Fruit fly (Drosophila melanogaster) whole organism, embryonic: ENCODE results near the gene ClpP.

Experiments
- Awh ChIP-seq: fragments of 200-800 bp; sonication (Bioruptor generic); IDR thresholded peaks from 2 replicates; pipeline ENCODE4, ENCODE4 v1.3.6; 2022; ENCODE audit warnings: missing biosample characterization, missing genetic modification characterization
- CG10979 ChIP-seq: fragments of 200-800 bp; sonication (Bioruptor generic); optimal IDR thresholded peaks from 2 replicates; lab custom pipeline; 2018; ENCODE audit warnings: missing biosample characterization, mild to moderate bottlenecking, missing genetic modification characterization, moderate library complexity
- CG12071 ChIP-seq: fragments of 200-800 bp; sonication (Bioruptor generic); optimal IDR thresholded peaks from 3 replicates; lab custom pipeline; 2018; ENCODE audit warnings: missing biosample characterization, mild to moderate bottlenecking, missing genetic modification characterization
- CG12769 ChIP-seq: fragments of 200-800 bp; sonication (Bioruptor generic); optimal IDR thresholded peaks from 2 replicates; lab custom pipeline; 2019; ENCODE audit warnings: missing biosample characterization, mild to moderate bottlenecking, missing genetic modification characterization, moderate library complexity
- CG13123 ChIP-seq: fragments of 200-800 bp; sonication (Bioruptor generic); optimal IDR thresholded peaks from 2 replicates; lab custom pipeline; 2016; ENCODE audit warnings: missing biosample characterization, missing genetic modification characterization
- CG1603 ChIP-seq: fragments of 200-800 bp; sonication (Bioruptor generic); optimal IDR thresholded peaks from 2 replicates; lab custom pipeline; 2019; ENCODE audit warnings: missing biosample characterization, mild to moderate bottlenecking, missing genetic modification characterization, moderate library complexity
- CG16779 ChIP-seq: fragments of 200-800 bp; sonication (Bioruptor generic); IDR thresholded peaks from 2 replicates; pipeline ENCODE4 v1.3.6; 2022; ENCODE audit warnings: missing biosample characterization, missing genetic modification characterization
- CG17385 ChIP-seq: fragments of 200-800 bp; sonication (Bioruptor generic); optimal IDR thresholded peaks from 3 replicates; lab custom pipeline; 2018; ENCODE audit warnings: missing biosample characterization, mild to moderate bottlenecking, missing genetic modification characterization
- CG18011 ChIP-seq: fragments of 200-800 bp; sonication (Bioruptor generic); optimal IDR thresholded peaks from 2 replicates; lab custom pipeline; 2017; ENCODE audit warnings: missing biosample characterization, missing genetic modification characterization, mild to moderate bottlenecking, moderate library complexity, missing genotype
- CG18764 ChIP-seq: fragments of 200-800 bp; sonication (Bioruptor generic); optimal IDR thresholded peaks from 3 replicates; lab custom pipeline; 2016; ENCODE audit warnings: missing biosample characterization, missing genetic modification characterization
- CG2889 ChIP-seq: fragments of 200-800 bp; sonication (Bioruptor generic); IDR thresholded peaks from 3 replicates; pipeline ENCODE4 v1.3.6; 2022; ENCODE audit warnings: missing biosample characterization, missing genetic modification characterization
- CG3847 ChIP-seq: fragments of 200-800 bp; sonication (Bioruptor generic); IDR thresholded peaks from 2 replicates; pipeline ENCODE4 v1.3.6; 2022; ENCODE audit warnings: missing biosample characterization, missing genetic modification characterization
- CG42726 ChIP-seq: fragments of 200-800 bp; sonication (Bioruptor generic); IDR thresholded peaks from 2 replicates; pipeline ENCODE4 v1.3.6; 2022; ENCODE audit warnings: missing biosample characterization, missing genetic modification characterization; ENCODE audit not compliant: partially characterized antibody
- CG4282 ChIP-seq: fragments of 200-800 bp; sonication (Bioruptor generic); optimal IDR thresholded peaks from 2 replicates; lab custom pipeline; 2016; ENCODE audit warnings: missing biosample characterization, missing genetic modification characterization
- CG4328 ChIP-seq: fragments of 200-800 bp; sonication (Bioruptor generic); optimal IDR thresholded peaks from 3 replicates; lab custom pipeline; 2017; ENCODE audit warnings: missing biosample characterization, missing genetic modification reagents, missing genetic modification characterization
- CG43689 ChIP-seq: fragments of 200-800 bp; sonication (Bioruptor generic); IDR thresholded peaks from 2 replicates; pipeline ENCODE4 v1.3.6; 2022; ENCODE audit warnings: missing biosample characterization, missing genetic modification characterization
- CG4404 ChIP-seq: fragments of 200-800 bp; sonication (Bioruptor generic); IDR thresholded peaks from 2 replicates; pipeline ENCODE4 v1.3.6; 2022; ENCODE audit warnings: missing biosample characterization, missing genetic modification characterization
- CG4820 ChIP-seq: fragments of 200-800 bp; sonication (Bioruptor generic); optimal IDR thresholded peaks from 3 replicates; lab custom pipeline; 2016; ENCODE audit warnings: missing biosample characterization, missing genetic modification characterization
- CG5180 ChIP-seq: fragments of 200-800 bp; sonication (Bioruptor generic); optimal IDR thresholded peaks from 3 replicates; lab custom pipeline; 2017; ENCODE audit warnings: missing biosample characterization, missing genetic modification characterization, mild to moderate bottlenecking, moderate library complexity, missing genetic modification reagents
- CG5953 ChIP-seq: fragments of 200-800 bp; sonication (Bioruptor generic); IDR thresholded peaks from 2 replicates; pipeline ENCODE4 v1.3.6; 2022; ENCODE audit warnings: missing biosample characterization, missing genetic modification characterization
- CG6683 ChIP-seq: fragments of 200-800 bp; sonication (Bioruptor generic); optimal IDR thresholded peaks from 2 replicates; lab custom pipeline; 2017; ENCODE audit warnings: missing biosample characterization, mild to moderate bottlenecking, missing genetic modification characterization, missing genetic modification reagents
- CG8478 ChIP-seq: fragments of >200 bp; optimal IDR thresholded peaks from 2 replicates; lab custom pipeline; 2018
- Dfd ChIP-seq, 2 experiments: fragments of >200 bp; optimal IDR thresholded peaks; 2 replicates each; lab custom pipeline; 2017; ENCODE audit warnings: missing biosample characterization in 2 of 2, missing genetic modification characterization in 2 of 2
- E2f2 ChIP-seq: fragments of 200-800 bp; sonication (Bioruptor generic); IDR thresholded peaks from 2 replicates; pipeline ENCODE4 v1.3.6; 2022; ENCODE audit warnings: missing biosample characterization, missing genetic modification characterization
- GATAe ChIP-seq: fragments of 200-800 bp; sonication (Bioruptor generic); conservative IDR thresholded peaks from 2 replicates; pipeline ENCODE4 v1.3.6; 2022; ENCODE audit warnings: missing biosample characterization, missing genetic modification characterization
- Hey ChIP-seq: fragments of 200-800 bp; sonication (Bioruptor generic); optimal IDR thresholded peaks from 3 replicates; lab custom pipeline; 2018; ENCODE audit warnings: missing biosample characterization, mild to moderate bottlenecking, missing genetic modification characterization
- HmgZ ChIP-seq: fragments of 200-800 bp; sonication (Bioruptor generic); optimal IDR thresholded peaks from 2 replicates; lab custom pipeline; 2018; ENCODE audit warnings: missing biosample characterization, mild to moderate bottlenecking, missing genetic modification characterization
- Hmr ChIP-seq: fragments of 200-800 bp; sonication (Bioruptor generic); optimal IDR thresholded peaks from 3 replicates; lab custom pipeline; 2017; ENCODE audit warnings: mild to moderate bottlenecking, missing biosample characterization, missing genetic modification reagents, missing genetic modification characterization
- NFAT ChIP-seq: fragments of 200-800 bp; sonication (Bioruptor generic); IDR thresholded peaks from 2 replicates; pipeline ENCODE4 v1.3.6; 2022; ENCODE audit warnings: missing biosample characterization, missing genetic modification characterization
- Pdp1 ChIP-seq, 2 experiments: fragments of 200-800 bp; sonication (Bioruptor generic); optimal IDR thresholded peaks; 3 replicates each; lab custom pipeline; 2016; ENCODE audit warnings: missing biosample characterization in 2 of 2, missing genetic modification characterization in 2 of 2, mild to moderate bottlenecking in 1 of 2, moderate library complexity in 1 of 2
- Sox100B ChIP-seq: fragments of 200-800 bp; sonication (Bioruptor generic); optimal IDR thresholded peaks from 3 replicates; lab custom pipeline; 2018; ENCODE audit warnings: missing biosample characterization, mild to moderate bottlenecking, missing genetic modification characterization
- al ChIP-seq: fragments of 200-800 bp; sonication (Bioruptor generic); IDR thresholded peaks from 2 replicates; pipeline ENCODE4 v1.3.6; 2022; ENCODE audit warnings: missing biosample characterization, missing genetic modification characterization
- aop ChIP-seq: fragments of 200-800 bp; sonication (Bioruptor generic); IDR thresholded peaks from 2 replicates; pipeline ENCODE4 v1.3.6; 2022; ENCODE audit warnings: missing biosample characterization, missing genetic modification characterization
- ase ChIP-seq: fragments of 200-800 bp; sonication (Bioruptor generic); IDR thresholded peaks from 3 replicates; pipeline ENCODE4 v1.3.6; 2022; ENCODE audit warnings: missing biosample characterization, missing genetic modification characterization
- chm ChIP-seq: fragments of 200-800 bp; sonication (Bioruptor generic); IDR thresholded peaks from 2 replicates; pipeline ENCODE4 v1.3.6; 2022; ENCODE audit warnings: missing biosample characterization, missing genetic modification characterization
- disco-r ChIP-seq: fragments of 200-800 bp; sonication (Bioruptor generic); optimal IDR thresholded peaks from 2 replicates; lab custom pipeline; 2016; ENCODE audit warnings: missing biosample characterization, missing genetic modification characterization
- fd96Cb ChIP-seq: fragments of 200-800 bp; sonication (Bioruptor generic); optimal IDR thresholded peaks from 2 replicates; lab custom pipeline; 2018; ENCODE audit warnings: missing biosample characterization, mild to moderate bottlenecking, missing genetic modification characterization, moderate library complexity
- grau ChIP-seq: fragments of 200-800 bp; optimal IDR thresholded peaks from 3 replicates; lab custom pipeline; 2019; ENCODE audit warnings: missing biosample characterization, mild to moderate bottlenecking, missing genetic modification characterization, moderate library complexity
- kah ChIP-seq: fragments of 200-800 bp; sonication (Bioruptor generic); optimal IDR thresholded peaks from 2 replicates; lab custom pipeline; 2018; ENCODE audit warnings: missing biosample characterization, mild to moderate bottlenecking, missing genetic modification characterization
- lbe ChIP-seq: fragments of 200-800 bp; sonication (Bioruptor generic); optimal IDR thresholded peaks from 2 replicates; lab custom pipeline; 2016; ENCODE audit warnings: missing biosample characterization, mild to moderate bottlenecking, missing genetic modification characterization
- lov ChIP-seq, 2 experiments: fragments of 200-800 bp in 1 of 2; fragments of >200 bp in 1 of 2; sonication (Bioruptor generic) in 1 of 2; IDR thresholded peaks in 1 of 2; optimal IDR thresholded peaks in 1 of 2; 2 replicates in 1 of 2; 3 replicates in 1 of 2; pipeline versions ENCODE4 v1.3.6 to Lab custom; 2017 to 2022; ENCODE audit warnings: missing biosample characterization in 1 of 2, missing genetic modification characterization in 1 of 2
- nmo ChIP-seq: fragments of 200-800 bp; sonication (Bioruptor generic); optimal IDR thresholded peaks from 2 replicates; lab custom pipeline; 2018; ENCODE audit warnings: missing biosample characterization, mild to moderate bottlenecking, missing genetic modification characterization, moderate library complexity
- oc ChIP-seq: fragments of 200-800 bp; sonication (Bioruptor generic); optimal IDR thresholded peaks from 2 replicates; lab custom pipeline; 2018; ENCODE audit warnings: missing biosample characterization, mild to moderate bottlenecking, missing genetic modification characterization, moderate library complexity
- phol ChIP-seq: fragments of 200-800 bp; sonication (Bioruptor generic); optimal IDR thresholded peaks from 3 replicates; lab custom pipeline; 2018; ENCODE audit warnings: missing biosample characterization, mild to moderate bottlenecking, missing genetic modification characterization, moderate library complexity
- run ChIP-seq: fragments of 200-800 bp; sonication (Bioruptor generic); optimal IDR thresholded peaks from 3 replicates; lab custom pipeline; 2018; ENCODE audit warnings: missing biosample characterization, mild to moderate bottlenecking, missing genetic modification characterization
- shn ChIP-seq: fragments of 200-800 bp; sonication (Bioruptor generic); optimal IDR thresholded peaks from 3 replicates; lab custom pipeline; 2016; ENCODE audit warnings: missing biosample characterization, missing genetic modification characterization
- sim ChIP-seq: fragments of 200-800 bp; sonication (Bioruptor generic); IDR thresholded peaks from 2 replicates; pipeline ENCODE4 v1.3.6; 2022; ENCODE audit warnings: missing biosample characterization, missing genetic modification characterization
- slbo ChIP-seq: fragments of 200-800 bp; sonication (Bioruptor generic); IDR thresholded peaks from 2 replicates; pipeline ENCODE4 v1.3.6; 2022; ENCODE audit warnings: missing biosample characterization, missing genetic modification characterization
- sqz ChIP-seq: fragments of 200-800 bp; sonication (Bioruptor generic); optimal IDR thresholded peaks from 3 replicates; lab custom pipeline; 2018; ENCODE audit warnings: missing biosample characterization, mild to moderate bottlenecking, missing genetic modification characterization
- vvl ChIP-seq: fragments of 200-800 bp; sonication (Bioruptor generic); IDR thresholded peaks from 2 replicates; pipeline ENCODE4 v1.3.6; 2022; ENCODE audit warnings: missing biosample characterization, missing genetic modification characterization
- zfh1 ChIP-seq: fragments of 200-800 bp; sonication (Bioruptor generic); IDR thresholded peaks from 3 replicates; pipeline ENCODE4 v1.3.6; 2022; ENCODE audit warnings: missing biosample characterization, missing genetic modification characterization
- zfh2 ChIP-seq: fragments of 200-800 bp; sonication (Bioruptor generic); optimal IDR thresholded peaks from 2 replicates; lab custom pipeline; 2016; ENCODE audit warnings: missing biosample characterization, missing genetic modification characterization

ClpP gene

dm6 chr2L:10351130-10351529, 5.5 kb upstream of the ClpP start (continued):
- TF ChIP-seq CG12071 (GFP tag; lab: Kevin White, UChicago) (no peak), fd96Cb (tag; lab: Kevin White, UChicago) (peak; percentile 7), grau (tag; lab: Kevin White, UChicago) (no peak), CG43689 (GFP tag; lab: Robert Waterston, UW) (no peak), zfh1 (GFP tag; lab: Robert Waterston, UW) (no peak), GATAe (GFP tag; lab: Robert Waterston, UW) (no peak), Hey (no peak), NFAT (GFP tag; lab: Robert Waterston, UW) (no peak), lbe (GFP tag; lab: Kevin White, UChicago) (no peak), sim (GFP tag; lab: Robert Waterston, UW) (no peak), CG42726 (GFP tag; lab: Robert Waterston, UW) (no peak), ase (GFP tag; lab: Robert Waterston, UW) (no peak), Awh (GFP tag; lab: Robert Waterston, UW) (no peak), CG8478 (lab: Kevin White, UChicago) (no peak), Dfd (GFP tag; optimal IDR thresholded peaks at IDR 0.05; lab: Kevin White, UChicago) (no peak), CG5953 (no peak), CG2889 (GFP tag; lab: Robert Waterston, UW) (no peak), oc (tag; lab: Kevin White, UChicago) (no peak), CG4404 (GFP tag; lab: Robert Waterston, UW) (no peak), CG10979 (peak; percentile 58), CG17385 (no peak), nmo (GFP tag; lab: Kevin White, UChicago) (peak; percentile 29), Hmr (GFP tag; lab: Kevin White, UChicago) (no peak), CG1603 (no peak), CG18764 (no peak), sqz (GFP tag; lab: Kevin White, UChicago) (no peak), Sox100B (GFP tag; lab: Kevin White, UChicago) (peak; percentile 6), aop (GFP tag; lab: Robert Waterston, UW) (no peak), lov (optimal IDR thresholded peaks at IDR 0.05; lab: Kevin White, UChicago) (no peak), lov (GFP tag; IDR thresholded peaks at IDR 0.05; lab: Robert Waterston, UW) (no peak), al (GFP tag; lab: Robert Waterston, UW) (no peak), CG3847 (no peak), CG4282 (GFP tag; lab: Kevin White, UChicago) (no peak), run (tag; lab: Kevin White, UChicago) (no peak), CG12769 (tag; lab: Kevin White, UChicago) (no peak), CG18011 (no peak), E2f2 (GFP tag; lab: Robert Waterston, UW) (no peak), CG16779 (GFP tag; lab: Robert Waterston, UW) (no peak), CG5180 (GFP tag; lab: Kevin White, UChicago) (no peak), vvl (GFP tag; lab: Robert Waterston, UW) (no peak), CG4328 (GFP tag; lab: Kevin White, UChicago) (no peak), zfh2 (no peak), slbo (GFP tag; lab: Robert Waterston, UW) (no peak), HmgZ (tag; lab: Kevin White, UChicago) (no peak), kah (GFP tag; lab: Kevin White, UChicago) (no peak), chm (no peak), phol (tag; lab: Kevin White, UChicago) (peak; percentile 45), CG6683 (no peak), shn (GFP tag; lab: Kevin White, UChicago) (no peak), CG4820 (GFP tag; lab: Kevin White, UChicago) (no peak), disco-r (no peak), Pdp1 (GFP tag; optimal IDR thresholded peaks at IDR 0.05; lab: Kevin White, UChicago) (no peak), CG13123 (GFP tag; lab: Kevin White, UChicago) (no peak)
